Fruit fly (Drosophila melanogaster) whole organism, embryonic: ENCODE results near the gene CG3222.
A peak's percentile ranks its signal among the peaks of the same experiment; 100 is the strongest.

Source experiments
- Adf1 ChIP-seq: fragments of 200-800 bp; sonication (Bioruptor generic); IDR thresholded peaks from 2 replicates; pipeline ENCODE4 v1.3.6; 2022; ENCODE audit warnings: missing biosample characterization, missing genetic modification characterization
- CG10267 ChIP-seq: fragments of 200-800 bp; sonication (Bioruptor generic); optimal IDR thresholded peaks from 2 replicates; lab custom pipeline; 2018; ENCODE audit warnings: missing biosample characterization, mild to moderate bottlenecking, missing genetic modification characterization, moderate library complexity
- CG10565 ChIP-seq: fragments of 200-800 bp; sonication (Bioruptor generic); optimal IDR thresholded peaks from 3 replicates; lab custom pipeline; 2016; ENCODE audit warnings: missing biosample characterization, mild to moderate bottlenecking, missing genetic modification characterization
- CG13296 ChIP-seq: fragments of 200-800 bp; sonication (Bioruptor generic); optimal IDR thresholded peaks from 3 replicates; lab custom pipeline; 2018; ENCODE audit warnings: missing biosample characterization, mild to moderate bottlenecking, missing genetic modification characterization
- CG14710 ChIP-seq: fragments of 200-800 bp; sonication (Bioruptor generic); optimal IDR thresholded peaks from 3 replicates; lab custom pipeline; 2019; ENCODE audit warnings: missing biosample characterization, mild to moderate bottlenecking, missing genetic modification characterization, moderate library complexity
- CG18011 ChIP-seq: fragments of 200-800 bp; sonication (Bioruptor generic); optimal IDR thresholded peaks from 2 replicates; lab custom pipeline; 2017; ENCODE audit warnings: missing biosample characterization, missing genetic modification characterization, mild to moderate bottlenecking, moderate library complexity, missing genotype
- CG18262 ChIP-seq: fragments of 200-800 bp; optimal IDR thresholded peaks from 3 replicates; lab custom pipeline; 2019; ENCODE audit warnings: missing biosample characterization, mild to moderate bottlenecking, missing genetic modification characterization, moderate library complexity
- CG2116 ChIP-seq: fragments of 200-800 bp; sonication (Bioruptor generic); optimal IDR thresholded peaks from 3 replicates; lab custom pipeline; 2018; ENCODE audit warnings: missing biosample characterization, mild to moderate bottlenecking, missing genetic modification characterization
- CG2678 ChIP-seq: fragments of 200-800 bp; sonication (Bioruptor generic); optimal IDR thresholded peaks from 3 replicates; lab custom pipeline; 2019; ENCODE audit warnings: missing biosample characterization, mild to moderate bottlenecking, missing genetic modification characterization, moderate library complexity
- CG2889 ChIP-seq: fragments of 200-800 bp; sonication (Bioruptor generic); IDR thresholded peaks from 3 replicates; pipeline ENCODE4 v1.3.6; 2022; ENCODE audit warnings: missing biosample characterization, missing genetic modification characterization
- CG30020 ChIP-seq: fragments of 200-800 bp; optimal IDR thresholded peaks from 2 replicates; lab custom pipeline; 2019; ENCODE audit warnings: missing biosample characterization, mild to moderate bottlenecking, missing genetic modification characterization, moderate library complexity
- CG30403 ChIP-seq: fragments of 200-800 bp; sonication (Bioruptor generic); optimal IDR thresholded peaks from 3 replicates; lab custom pipeline; 2016; ENCODE audit warnings: missing biosample characterization, missing genetic modification characterization
- CG32767 ChIP-seq: fragments of 200-800 bp; sonication (Bioruptor generic); IDR thresholded peaks from 2 replicates; pipeline ENCODE4 v1.3.6; 2022; ENCODE audit warnings: missing biosample characterization, missing genetic modification characterization
- CG3995 ChIP-seq: fragments of 200-800 bp; sonication (Bioruptor generic); optimal IDR thresholded peaks from 3 replicates; lab custom pipeline; 2016; ENCODE audit warnings: missing biosample characterization, missing genetic modification characterization
- CG42726 ChIP-seq: fragments of 200-800 bp; sonication (Bioruptor generic); IDR thresholded peaks from 2 replicates; pipeline ENCODE4 v1.3.6; 2022; ENCODE audit warnings: missing biosample characterization, missing genetic modification characterization; ENCODE audit not compliant: partially characterized antibody
- CG4820 ChIP-seq: fragments of 200-800 bp; sonication (Bioruptor generic); optimal IDR thresholded peaks from 3 replicates; lab custom pipeline; 2016; ENCODE audit warnings: missing biosample characterization, missing genetic modification characterization
- CG7786 ChIP-seq: fragments of 200-800 bp; sonication (Bioruptor generic); optimal IDR thresholded peaks from 2 replicates; lab custom pipeline; 2016; ENCODE audit warnings: missing biosample characterization, missing genetic modification characterization
- CG8359 ChIP-seq: fragments of 200-800 bp; sonication (Bioruptor generic); optimal IDR thresholded peaks from 2 replicates; lab custom pipeline; 2017; ENCODE audit warnings: missing biosample characterization, mild to moderate bottlenecking, missing genetic modification characterization, borderline replicate concordance
- CG8924 ChIP-seq: fragments of 200-800 bp; optimal IDR thresholded peaks from 3 replicates; lab custom pipeline; 2019; ENCODE audit warnings: missing biosample characterization, mild to moderate bottlenecking, missing genetic modification characterization, moderate library complexity
- CTCF ChIP-seq: fragments of 200-800 bp; sonication (Bioruptor generic); optimal IDR thresholded peaks from 2 replicates; lab custom pipeline; 2017; ENCODE audit warnings: missing biosample characterization, mild to moderate bottlenecking, missing genetic modification characterization, moderate library complexity
- CoRest ChIP-seq: fragments of 200-800 bp; sonication (Bioruptor generic); optimal IDR thresholded peaks from 3 replicates; lab custom pipeline; 2018; ENCODE audit warnings: missing biosample characterization, mild to moderate bottlenecking, missing genetic modification characterization, moderate library complexity
- D19B ChIP-seq: fragments of 200-800 bp; sonication (Bioruptor generic); optimal IDR thresholded peaks from 2 replicates; lab custom pipeline; 2017; ENCODE audit warnings: missing biosample characterization, mild to moderate bottlenecking, missing genetic modification characterization
- Dip2 ChIP-seq: fragments of 200-800 bp; sonication (Bioruptor generic); IDR thresholded peaks from 2 replicates; pipeline ENCODE4 v1.3.6; 2022; ENCODE audit warnings: missing biosample characterization, missing genetic modification characterization
- Dref ChIP-seq: fragments of 200-800 bp; sonication (Bioruptor generic); IDR thresholded peaks from 2 replicates; pipeline ENCODE4 v1.3.6; 2022; ENCODE audit warnings: missing biosample characterization, missing genetic modification characterization
- Gsc ChIP-seq: fragments of 200-800 bp; sonication (Bioruptor generic); IDR thresholded peaks from 2 replicates; pipeline ENCODE4 v1.3.6; 2022; ENCODE audit warnings: missing biosample characterization, missing genetic modification characterization
- H2.0 ChIP-seq: fragments of 200-800 bp; sonication (Bioruptor generic); IDR thresholded peaks from 2 replicates; pipeline ENCODE4 v1.3.6; 2022; ENCODE audit warnings: missing biosample characterization, missing genetic modification characterization
- Hey ChIP-seq: fragments of 200-800 bp; sonication (Bioruptor generic); optimal IDR thresholded peaks from 3 replicates; lab custom pipeline; 2018; ENCODE audit warnings: missing biosample characterization, mild to moderate bottlenecking, missing genetic modification characterization
- Lhr ChIP-seq: fragments of 200-800 bp; sonication (Bioruptor generic); optimal IDR thresholded peaks from 3 replicates; lab custom pipeline; 2017; ENCODE audit warnings: mild to moderate bottlenecking, missing biosample characterization, missing genetic modification reagents, missing genetic modification characterization
- Neu2 ChIP-seq: fragments of 200-800 bp; sonication (Bioruptor generic); optimal IDR thresholded peaks from 3 replicates; lab custom pipeline; 2016; ENCODE audit warnings: missing biosample characterization, missing genetic modification characterization, borderline replicate concordance
- Nf-YB ChIP-seq: fragments of 200-800 bp; sonication (Bioruptor generic); optimal IDR thresholded peaks from 3 replicates; lab custom pipeline; 2019; ENCODE audit warnings: missing biosample characterization, mild to moderate bottlenecking, missing genetic modification characterization, moderate library complexity
- ac ChIP-seq: fragments of 200-800 bp; sonication (Bioruptor generic); optimal IDR thresholded peaks from 3 replicates; lab custom pipeline; 2017; ENCODE audit warnings: missing biosample characterization, mild to moderate bottlenecking, missing genetic modification characterization
- bowl ChIP-seq: fragments of 200-800 bp; sonication (Bioruptor generic); IDR thresholded peaks from 2 replicates; pipeline ENCODE4 v1.3.6; 2022; ENCODE audit warnings: missing biosample characterization, missing genetic modification characterization
- chif ChIP-seq, 2 experiments: fragments of 200-800 bp; sonication (Bioruptor generic); optimal IDR thresholded peaks; 3 replicates each; lab custom pipeline; 2016; ENCODE audit warnings: missing biosample characterization in 2 of 2, missing genetic modification characterization in 2 of 2
- da ChIP-seq: fragments of 200-800 bp; sonication (Bioruptor generic); optimal IDR thresholded peaks from 2 replicates; lab custom pipeline; 2016; ENCODE audit warnings: missing biosample characterization, missing genetic modification characterization
- exex ChIP-seq: fragments of 200-800 bp; sonication (Bioruptor generic); optimal IDR thresholded peaks from 4 replicates; lab custom pipeline; 2018; ENCODE audit warnings: missing biosample characterization, mild to moderate bottlenecking, missing genetic modification characterization, moderate library complexity
- gem ChIP-seq: fragments of 200-800 bp; sonication (Bioruptor generic); optimal IDR thresholded peaks from 2 replicates; lab custom pipeline; 2019; ENCODE audit warnings: missing biosample characterization, mild to moderate bottlenecking, missing genetic modification characterization, moderate library complexity
- gsb ChIP-seq: fragments of 200-800 bp; sonication (Bioruptor generic); IDR thresholded peaks from 2 replicates; pipeline ENCODE4 v1.3.6; 2022; ENCODE audit warnings: missing biosample characterization, missing genetic modification characterization
- hb ChIP-seq: fragments of 200-800 bp; sonication (Bioruptor generic); IDR thresholded peaks from 3 replicates; pipeline ENCODE4 v1.3.6; 2022; ENCODE audit warnings: missing biosample characterization, missing genetic modification characterization; ENCODE audit not compliant: partially characterized antibody
- lab ChIP-seq: fragments of 200-800 bp; sonication (Bioruptor generic); optimal IDR thresholded peaks from 3 replicates; lab custom pipeline; 2017; ENCODE audit warnings: missing biosample characterization, missing genetic modification characterization, mild to moderate bottlenecking, moderate library complexity, missing genetic modification reagents
- peb ChIP-seq: fragments of 200-800 bp; sonication (Bioruptor generic); IDR thresholded peaks from 2 replicates; pipeline ENCODE4 v1.3.6; 2022; ENCODE audit warnings: missing biosample characterization, missing genetic modification characterization
- pros ChIP-seq: fragments of 200-800 bp; sonication (Bioruptor generic); optimal IDR thresholded peaks from 3 replicates; lab custom pipeline; 2019; ENCODE audit warnings: missing biosample characterization, mild to moderate bottlenecking, missing genetic modification characterization, moderate library complexity
- sc ChIP-seq, 3 experiments: fragments of >200 bp in 2 of 3; fragments of 200-800 bp in 1 of 3; sonication (Bioruptor generic) in 1 of 3; optimal IDR thresholded peaks; 2 replicates in 2 of 3; 3 replicates in 1 of 3; lab custom pipeline; 2017; ENCODE audit warnings: mild to moderate bottlenecking in 1 of 3, missing biosample characterization in 1 of 3, missing genetic modification characterization in 1 of 3, missing genetic modification reagents in 1 of 3
- shn ChIP-seq: fragments of 200-800 bp; sonication (Bioruptor generic); optimal IDR thresholded peaks from 3 replicates; lab custom pipeline; 2016; ENCODE audit warnings: missing biosample characterization, missing genetic modification characterization
- so ChIP-seq: fragments of 200-800 bp; sonication (Bioruptor generic); IDR thresholded peaks from 3 replicates; pipeline ENCODE4 v1.3.6; 2022; ENCODE audit warnings: missing biosample characterization, missing genetic modification characterization
- twi ChIP-seq: fragments of 200-800 bp; optimal IDR thresholded peaks from 2 replicates; lab custom pipeline; 2019; ENCODE audit warnings: missing biosample characterization, mild to moderate bottlenecking, missing genetic modification characterization, moderate library complexity
- usp ChIP-seq: fragments of >200 bp; optimal IDR thresholded peaks from 2 replicates; lab custom pipeline; 2017; ENCODE audit warnings: missing biosample characterization, missing genetic modification characterization
- vnd ChIP-seq: fragments of 200-800 bp; sonication (Bioruptor generic); IDR thresholded peaks from 3 replicates; pipeline ENCODE4 v1.3.6; 2022; ENCODE audit warnings: missing biosample characterization, missing genetic modification characterization; ENCODE audit not compliant: partially characterized antibody
- vvl ChIP-seq: fragments of 200-800 bp; sonication (Bioruptor generic); IDR thresholded peaks from 2 replicates; pipeline ENCODE4 v1.3.6; 2022; ENCODE audit warnings: missing biosample characterization, missing genetic modification characterization
- wek ChIP-seq: fragments of 200-800 bp; sonication (Bioruptor generic); optimal IDR thresholded peaks from 3 replicates; lab custom pipeline; 2018; ENCODE audit warnings: missing biosample characterization, mild to moderate bottlenecking, missing genetic modification characterization, moderate library complexity

Gene CG3222

dm6 chr3L:9614589-9615442 is 16.0 kb downstream of the CG3222 start, which contains the start of gene LanB2 (continued):
- TF ChIP-seq Gsc (GFP tag; lab: Robert Waterston, UW) (no peak), CG8924 (tag; lab: Kevin White, UChicago) (peak; percentile 18), CG8359 (GFP tag; lab: Kevin White, UChicago) (no peak), CG7786 (GFP tag; lab: Kevin White, UChicago) (no peak), CG32767 (GFP tag; lab: Robert Waterston, UW) (0 out of 2 replicates have a peak, but pooled peaks have one; percentile 48), exex (tag; lab: Kevin White, UChicago) (no peak), Hey (tag; lab: Kevin White, UChicago) (no peak), CG4820 (GFP tag; lab: Kevin White, UChicago) (no peak), bowl (GFP tag; lab: Robert Waterston, UW) (no peak), chif (GFP tag; optimal IDR thresholded peaks at IDR 0.05; lab: Kevin White, UChicago) (no peak), CG10565 (GFP tag; lab: Kevin White, UChicago) (no peak), sc (optimal IDR thresholded peaks at IDR 0.05; lab: Kevin White, UChicago) (no peak), sc (GFP tag; optimal IDR thresholded peaks at IDR 0.05; lab: Kevin White, UChicago) (no peak), CG30403 (GFP tag; lab: Kevin White, UChicago) (no peak), Adf1 (no peak; the same call in 1 of the 2 replicates), CG13296 (GFP tag; lab: Kevin White, UChicago) (peak; percentile 10), twi (tag; lab: Kevin White, UChicago) (no peak), Nf-YB (GFP tag; lab: Kevin White, UChicago) (peak; percentile 0), shn (GFP tag; lab: Kevin White, UChicago) (no peak), usp (no peak), CG2889 (GFP tag; lab: Robert Waterston, UW) (no peak), ac (no peak), CoRest (no peak), CG3995 (GFP tag; lab: Kevin White, UChicago) (no peak), da (no peak), so (no peak), Lhr (GFP tag; lab: Kevin White, UChicago) (no peak), pros (GFP tag; lab: Kevin White, UChicago) (no peak), vvl (GFP tag; lab: Robert Waterston, UW) (0 out of 2 replicates have a peak, but pooled peaks have one; percentile 29), CG2116 (peak; percentile 3), CG18011 (GFP tag; lab: Kevin White, UChicago) (no peak), CG2678 (tag; lab: Kevin White, UChicago) (peak; percentile 15), D19B (GFP tag; lab: Kevin White, UChicago) (no peak), Dip2 (GFP tag; lab: Robert Waterston, UW) (no peak), H2.0 (GFP tag; lab: Robert Waterston, UW) (no peak), CG42726 (no peak), wek (GFP tag; lab: Kevin White, UChicago) (peak; percentile 21), CG14710 (tag; lab: Kevin White, UChicago) (peak; percentile 11), peb (GFP tag; lab: Robert Waterston, UW) (no peak), gem (no peak), vnd (GFP tag; lab: Robert Waterston, UW) (no peak), CG18262 (tag; lab: Kevin White, UChicago) (no peak), hb (GFP tag; lab: Robert Waterston, UW) (no peak), gsb (GFP tag; lab: Robert Waterston, UW) (no peak), CG30020 (tag; lab: Kevin White, UChicago) (no peak), Dref (GFP tag; lab: Robert Waterston, UW) (no peak), CG10267 (tag; lab: Kevin White, UChicago) (no peak), lab (GFP tag; lab: Kevin White, UChicago) (peak; percentile 49), CTCF (GFP tag; lab: Kevin White, UChicago) (no peak), Neu2 (GFP tag; lab: Kevin White, UChicago) (no peak)
